Worm (Caenorhabditis elegans): ENCODE results near the gene fbxb-77.
A peak's percentile ranks its signal among the peaks of the same experiment; 100 is the strongest.

fbxb-77 gene

DNA sequence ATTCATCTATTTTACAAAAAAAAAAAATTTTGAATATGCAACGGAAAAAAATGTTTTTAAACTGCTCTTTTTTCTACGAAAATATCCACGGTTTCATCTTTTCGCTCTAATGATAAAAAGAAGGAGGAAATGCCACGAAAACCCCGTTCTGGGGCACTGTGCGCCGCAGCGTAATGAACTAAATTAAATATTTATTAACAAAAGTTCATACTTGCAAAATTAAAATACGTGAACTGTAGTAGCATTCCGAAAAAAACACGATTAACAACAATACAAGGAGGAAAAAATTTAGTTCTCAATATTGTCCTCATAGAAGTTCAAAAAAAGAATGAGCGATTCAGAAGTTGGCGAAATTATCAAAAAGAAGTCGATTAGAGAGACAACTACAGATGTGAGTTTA, 33.5 kb upstream of the fbxb-77 start, which contains the start of gene R11E3.1:
R11E3.1 (plus strand) TSS at position 301 of the 400 bp plus-strand sequence.
- no peak for TF ChIP-seq nhr-237 (tag; optimal IDR thresholded peaks at IDR 0.05)
- TF ChIP-seq gmeb-1 (tag; optimal IDR thresholded peaks at IDR 0.05) = no peak
- TF ChIP-seq lin-13 (GFP tag; optimal IDR thresholded peaks at IDR 0.05) = no peak
- TF ChIP-seq ztf-4 (tag; optimal IDR thresholded peaks at IDR 0.05) = no peak
- TF ChIP-seq ztf-1 (GFP tag; conservative IDR thresholded peaks at IDR 0.05) = no peak
- TF ChIP-seq snpc-4 (tag; optimal IDR thresholded peaks at IDR 0.05) = no peak
- TF ChIP-seq nhr-6 (tag; optimal IDR thresholded peaks at IDR 0.05) = no peak
- TF ChIP-seq sma-9 (GFP tag; optimal IDR thresholded peaks at IDR 0.05) = no peak
- no peak for TF ChIP-seq sma-9 (tag; optimal IDR thresholded peaks at IDR 0.05)
- TF ChIP-seq lin-11 (tag; optimal IDR thresholded peaks at IDR 0.05) = no peak
- TF ChIP-seq nhr-129 (tag; optimal IDR thresholded peaks at IDR 0.05) = no peak
- no peak for TF ChIP-seq elt-1 (tag; optimal IDR thresholded peaks at IDR 0.05)
- no peak for TF ChIP-seq mbf-1 (tag; optimal IDR thresholded peaks at IDR 0.05)
- no peak for TF ChIP-seq ceh-82 (tag; optimal IDR thresholded peaks at IDR 0.05)

DNA sequence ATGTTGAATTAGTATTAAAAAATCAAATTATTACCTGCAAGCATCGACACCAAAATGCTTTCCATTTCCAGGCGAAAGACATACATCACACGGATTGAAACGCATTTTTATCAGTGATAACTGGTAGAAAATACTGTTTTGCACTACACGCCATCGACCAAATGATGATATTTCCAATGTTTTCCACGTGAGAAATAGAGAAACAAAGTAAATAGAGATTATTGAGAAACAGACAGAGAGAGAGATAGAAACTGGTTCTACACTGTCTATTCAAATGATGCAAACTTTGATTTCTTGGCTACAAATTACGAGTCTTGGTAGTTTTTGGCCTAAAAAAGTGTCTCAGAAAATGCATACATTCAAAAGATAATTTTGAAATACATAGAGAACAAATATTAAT, 32.4 kb upstream of the fbxb-77 start, which contains the start of gene nhr-104:
nhr-104 (minus strand) TSS at position 361 of the 400 bp plus-strand sequence.
- TF ChIP-seq crh-2 (tag; optimal IDR thresholded peaks at IDR 0.05) = peak; percentile 68
- TF ChIP-seq sma-3 (GFP tag; optimal IDR thresholded peaks at IDR 0.05) = peak; percentile 59
- peak in 1 of 2 experiments; percentile 36 for TF ChIP-seq mdl-1 (tag; optimal IDR thresholded peaks at IDR 0.05)
- TF ChIP-seq nhr-21 (tag; optimal IDR thresholded peaks at IDR 0.05) = peak; percentile 38
- TF ChIP-seq ceh-82 (tag; optimal IDR thresholded peaks at IDR 0.05) = no peak
- peak; percentile 5 for TF ChIP-seq blmp-1 (tag; optimal IDR thresholded peaks at IDR 0.05; ENCODE audit: insufficient read depth)
- peak; percentile 65 for TF ChIP-seq fos-1 (tag; optimal IDR thresholded peaks at IDR 0.05)
- peak in 1 of 2 experiments; percentile 56 for TF ChIP-seq lsy-2 (tag; optimal IDR thresholded peaks at IDR 0.05)
- peak; percentile 27 for TF ChIP-seq F13H6.1 (tag; optimal IDR thresholded peaks at IDR 0.05)
- no peak for TF ChIP-seq elt-3 (tag; optimal IDR thresholded peaks at IDR 0.05)
- TF ChIP-seq ceh-16 (tag; optimal IDR thresholded peaks at IDR 0.05) = no peak
- peak; percentile 54 for TF ChIP-seq gmeb-1 (tag; optimal IDR thresholded peaks at IDR 0.05)
- TF ChIP-seq skn-1 (tag; optimal IDR thresholded peaks at IDR 0.05) = peak; percentile 78
- TF ChIP-seq ztf-4 (tag; optimal IDR thresholded peaks at IDR 0.05) = no peak
- TF ChIP-seq nhr-25 (tag; optimal IDR thresholded peaks at IDR 0.05) = peak; percentile 60
- TF ChIP-seq sma-9 (GFP tag; optimal IDR thresholded peaks at IDR 0.05) = peak; percentile 74
- no peak for TF ChIP-seq sma-9 (tag; optimal IDR thresholded peaks at IDR 0.05)
- TF ChIP-seq C34F6.9 (tag; optimal IDR thresholded peaks at IDR 0.05) = peak; percentile 47
- peak; percentile 86 for TF ChIP-seq nhr-129 (tag; optimal IDR thresholded peaks at IDR 0.05)

DNA sequence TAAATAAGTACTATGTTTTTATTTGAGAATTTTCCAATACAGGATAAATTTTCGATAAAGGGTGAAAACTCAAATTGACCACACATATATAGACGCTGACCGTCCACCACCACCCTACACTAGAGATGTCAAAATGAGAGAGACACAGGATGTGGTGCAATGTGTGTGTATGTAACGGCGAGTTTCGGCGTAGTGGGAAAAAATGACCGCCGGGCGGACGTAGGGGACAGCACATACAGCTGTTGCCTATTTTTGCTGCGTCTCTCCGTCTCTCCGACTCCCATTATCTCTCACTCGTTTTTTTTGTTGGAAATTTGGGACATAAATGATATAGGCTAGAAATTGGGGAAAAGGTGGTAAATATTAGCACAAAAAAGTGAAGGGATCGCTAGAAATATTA, 25.2 kb upstream of the fbxb-77 start:
- TF ChIP-seq zag-1 (tag; optimal IDR thresholded peaks at IDR 0.05) (no peak), F13H6.1 (tag; optimal IDR thresholded peaks at IDR 0.05) (peak; percentile 50), ceh-82 (tag; optimal IDR thresholded peaks at IDR 0.05) (no peak), snpc-4 (tag; optimal IDR thresholded peaks at IDR 0.05) (no peak), ama-1 (optimal IDR thresholded peaks at IDR 0.05) (no peak), nhr-129 (tag; optimal IDR thresholded peaks at IDR 0.05) (peak; percentile 7), unc-39 (tag; optimal IDR thresholded peaks at IDR 0.05) (no peak), unc-55 (GFP tag; optimal IDR thresholded peaks at IDR 0.05) (peak; percentile 1), nhr-10 (tag; optimal IDR thresholded peaks at IDR 0.05) (no peak), lin-13 (GFP tag; optimal IDR thresholded peaks at IDR 0.05) (no peak)

DNA sequence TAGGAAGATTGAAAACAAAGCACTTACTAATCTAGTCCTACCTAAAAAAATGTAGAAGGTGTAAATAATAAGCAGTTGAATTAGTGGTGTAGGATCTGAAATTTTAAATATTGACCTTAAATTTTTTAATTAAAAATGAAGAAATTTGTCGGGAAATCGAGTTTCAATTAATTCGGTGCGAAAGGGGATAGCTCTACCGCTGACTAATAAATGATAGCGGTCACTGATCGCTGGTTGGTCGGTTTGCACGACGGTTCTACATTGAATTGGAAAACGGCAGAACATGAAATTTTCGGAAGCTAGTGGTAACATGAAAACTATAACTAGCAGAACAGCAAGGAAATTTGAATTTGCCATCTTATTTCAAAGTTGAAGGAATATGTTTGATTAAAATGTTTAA, 24.2 kb upstream of the fbxb-77 start, which contains the start of gene set-15:
set-15 (minus strand) TSS at position 101 of the 400 bp plus-strand sequence.
- no peak for TF ChIP-seq ceh-16 (tag; optimal IDR thresholded peaks at IDR 0.05)
- TF ChIP-seq mbf-1 (tag; optimal IDR thresholded peaks at IDR 0.05) = no peak
- TF ChIP-seq lsy-2 (tag; optimal IDR thresholded peaks at IDR 0.05) = no peak
- TF ChIP-seq C34F6.9 (tag; optimal IDR thresholded peaks at IDR 0.05) = no peak
- no peak for TF ChIP-seq elt-3 (tag; optimal IDR thresholded peaks at IDR 0.05)
- TF ChIP-seq nhr-6 (tag; optimal IDR thresholded peaks at IDR 0.05) = no peak

DNA sequence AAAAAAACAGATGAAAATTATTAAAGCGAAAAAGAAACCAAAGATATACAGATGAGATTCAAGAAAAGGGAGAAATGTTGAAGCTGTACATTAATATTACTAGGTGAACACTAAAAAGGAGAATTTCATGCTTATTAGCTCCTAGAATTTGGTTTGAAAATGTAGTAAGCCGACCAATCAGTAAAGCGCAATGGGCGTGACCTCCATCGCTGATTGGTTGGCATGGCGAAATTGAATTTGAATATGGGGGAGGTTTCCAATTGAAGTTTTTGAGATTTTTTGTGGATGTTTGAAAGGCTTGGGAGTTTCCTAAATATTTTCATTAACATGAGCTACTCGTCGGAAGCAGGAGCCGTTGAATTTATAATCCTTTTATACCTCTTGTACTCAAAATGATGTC, 20.5 kb upstream of the fbxb-77 start:
- no peak for TF ChIP-seq Y55F3AM.14 (GFP tag; optimal IDR thresholded peaks at IDR 0.05)
- TF ChIP-seq unc-39 (tag; optimal IDR thresholded peaks at IDR 0.05) = no peak
- no peak for TF ChIP-seq nhr-77 (tag; optimal IDR thresholded peaks at IDR 0.05)
- TF ChIP-seq mbf-1 (tag; optimal IDR thresholded peaks at IDR 0.05) = no peak
- TF ChIP-seq egl-27 (tag; optimal IDR thresholded peaks at IDR 0.05) = no peak
- no peak for TF ChIP-seq C34F6.9 (tag; optimal IDR thresholded peaks at IDR 0.05)
- no peak for TF ChIP-seq lin-39 (tag; optimal IDR thresholded peaks at IDR 0.05)
- no peak for TF ChIP-seq fos-1 (tag; optimal IDR thresholded peaks at IDR 0.05)
- TF ChIP-seq alr-1 (tag; optimal IDR thresholded peaks at IDR 0.05) = no peak
- TF ChIP-seq elt-3 (tag; optimal IDR thresholded peaks at IDR 0.05) = no peak
- no peak for TF ChIP-seq elt-1 (tag; optimal IDR thresholded peaks at IDR 0.05)
- TF ChIP-seq nhr-6 (tag; optimal IDR thresholded peaks at IDR 0.05) = no peak
- no peak for TF ChIP-seq lsy-2 (tag; optimal IDR thresholded peaks at IDR 0.05)
- TF ChIP-seq nhr-237 (tag; optimal IDR thresholded peaks at IDR 0.05) = no peak
- TF ChIP-seq ceh-82 (tag; optimal IDR thresholded peaks at IDR 0.05) = no peak
- TF ChIP-seq sma-3 (GFP tag; optimal IDR thresholded peaks at IDR 0.05) = no peak
- no peak for TF ChIP-seq blmp-1 (tag; optimal IDR thresholded peaks at IDR 0.05; ENCODE audit: insufficient read depth)
